Fruit fly (Drosophila melanogaster) whole organism: ENCODE measurements around the gene CG12986.

Experiments
- CG8478 ChIP-seq: fragments of >200 bp; optimal IDR thresholded peaks from 2 replicates; lab custom pipeline; 2018; ENCODE audit warnings: inconsistent platforms
- Dll ChIP-seq: fragments of >200 bp; optimal IDR thresholded peaks from 2 replicates; lab custom pipeline; 2017
- EcR ChIP-seq, 2 experiments: fragments of >200 bp; optimal IDR thresholded peaks; 2 replicates each; lab custom pipeline; 2017; ENCODE audit warnings: missing biosample characterization in 2 of 2, missing genetic modification characterization in 2 of 2, missing genetic modification reagents in 2 of 2
- pan ChIP-seq: fragments of >200 bp; optimal IDR thresholded peaks from 2 replicates; lab custom pipeline; 2017
- psq ChIP-seq: fragments of >200 bp; optimal IDR thresholded peaks from 2 replicates; lab custom pipeline; 2017
- usp ChIP-seq: fragments of >200 bp; optimal IDR thresholded peaks from 2 replicates; lab custom pipeline; 2017; ENCODE audit warnings: missing biosample characterization, missing genetic modification characterization, mixed read lengths

CG12986 gene

DNA sequence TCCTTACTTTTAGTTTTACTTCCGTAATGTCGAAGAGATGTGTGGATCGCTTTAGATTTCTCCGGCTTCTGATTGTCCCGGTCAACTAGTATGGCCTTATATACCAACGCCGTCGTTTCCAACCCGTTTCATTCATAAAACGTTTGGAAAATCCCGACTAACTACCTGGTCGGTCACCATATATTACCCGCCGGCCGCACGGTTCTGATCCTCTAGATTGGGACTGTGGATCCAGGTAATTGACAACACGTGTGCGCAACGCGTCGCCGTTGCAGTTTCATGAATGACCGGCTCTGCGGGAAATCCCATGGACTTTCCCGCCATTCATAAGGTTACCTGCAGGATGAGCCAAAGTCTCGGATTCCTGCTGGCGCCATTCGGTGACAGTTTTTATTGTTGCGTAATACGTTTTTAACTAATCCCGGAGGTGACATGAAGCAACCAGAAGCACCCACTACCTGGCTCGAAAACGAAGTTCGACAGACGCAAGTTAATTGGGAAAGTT lies at the start of gene CG12986:
Gene CG12986, minus strand, starts transcription at position 51 of the 505 bp plus-strand sequence.
- no peak for TF ChIP-seq EcR (GFP tag; optimal IDR thresholded peaks at IDR 0.05; lab: Kevin White, UChicago)
- no peak for TF ChIP-seq pan (lab: Kevin White, UChicago)
- no peak for TF ChIP-seq CG8478 (lab: Kevin White, UChicago)
- TF ChIP-seq psq (lab: Kevin White, UChicago), result no peak
- TF ChIP-seq Dll (lab: Kevin White, UChicago), result no peak
- TF ChIP-seq usp (GFP tag; lab: Kevin White, UChicago), result no peak

DNA sequence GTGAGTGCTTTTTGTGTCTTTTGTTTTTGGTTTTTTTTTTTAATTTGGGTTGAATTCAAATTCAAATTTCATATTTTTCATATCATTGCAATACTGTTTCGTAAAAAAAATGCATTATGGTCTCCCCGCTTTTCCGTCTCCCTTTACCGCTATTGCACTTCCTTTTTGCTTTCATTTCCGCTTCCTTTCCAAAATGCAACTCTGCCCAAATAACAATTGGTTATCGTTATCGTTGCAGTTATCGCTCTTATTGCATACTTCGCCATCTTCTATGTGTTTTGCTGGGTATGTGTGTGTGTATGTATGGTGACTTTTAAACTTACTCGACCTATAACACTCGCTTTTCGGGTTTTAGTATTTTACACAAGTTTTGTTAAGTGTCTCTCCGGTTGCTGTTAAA lies 45.6 kb upstream of the CG12986 start:
- TF ChIP-seq usp (GFP tag; lab: Kevin White, UChicago), result no peak

DNA sequence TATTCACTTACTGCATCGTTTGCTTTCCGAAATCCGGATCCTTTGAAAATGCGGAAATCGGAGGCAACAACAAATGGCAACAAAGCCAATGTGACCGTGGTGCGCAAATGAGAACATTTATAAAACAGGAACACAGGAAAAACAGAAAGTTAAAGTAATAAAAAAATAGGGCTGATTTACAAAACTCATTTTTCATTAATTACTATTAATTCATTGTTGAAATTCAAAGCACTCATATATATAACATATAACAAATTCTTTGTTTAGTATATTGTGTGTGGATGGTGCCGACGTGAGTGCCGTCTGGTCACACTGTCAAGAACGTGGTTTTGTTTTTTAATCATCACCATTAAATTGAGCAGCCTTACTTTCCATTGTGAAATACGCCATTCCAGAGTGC lies 41.2 kb upstream of the CG12986 start, which contains the start of the genes Arp8 and CG6769:
Gene Arp8, minus strand, starts transcription at position 90 of the 400 bp plus-strand sequence.
Gene CG6769, plus strand, starts transcription at position 292 of the 400 bp plus-strand sequence.
- TF ChIP-seq EcR (GFP tag; optimal IDR thresholded peaks at IDR 0.05; lab: Kevin White, UChicago) (no peak), pan (lab: Kevin White, UChicago) (no peak), CG8478 (lab: Kevin White, UChicago) (no peak), usp (GFP tag; lab: Kevin White, UChicago) (no peak), Dll (lab: Kevin White, UChicago) (no peak), psq (lab: Kevin White, UChicago) (no peak)

DNA sequence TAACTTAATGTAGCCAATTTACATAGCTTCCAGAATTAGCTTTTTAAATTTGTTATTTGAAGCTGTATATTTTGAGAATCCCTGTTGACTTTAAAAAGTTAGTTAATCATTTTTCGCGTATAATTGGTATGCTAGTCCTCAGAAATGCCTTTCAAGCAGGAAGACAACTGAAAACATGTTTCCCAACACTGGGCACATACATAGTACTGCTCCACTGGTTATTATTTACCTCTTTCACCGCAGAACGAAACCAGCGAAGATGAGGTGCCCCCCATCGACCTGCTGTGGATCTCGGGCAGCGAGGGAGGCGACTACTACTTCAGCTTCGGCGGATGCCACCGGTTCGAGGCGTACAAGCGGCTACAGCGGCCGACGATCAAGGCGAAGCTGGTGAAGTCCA lies 38.3 kb upstream of the CG12986 start:
- TF ChIP-seq usp (GFP tag; lab: Kevin White, UChicago) (no peak), EcR (GFP tag; optimal IDR thresholded peaks at IDR 0.05; lab: Kevin White, UChicago) (no peak), CG8478 (lab: Kevin White, UChicago) (no peak), psq (lab: Kevin White, UChicago) (no peak), Dll (lab: Kevin White, UChicago) (no peak)

DNA sequence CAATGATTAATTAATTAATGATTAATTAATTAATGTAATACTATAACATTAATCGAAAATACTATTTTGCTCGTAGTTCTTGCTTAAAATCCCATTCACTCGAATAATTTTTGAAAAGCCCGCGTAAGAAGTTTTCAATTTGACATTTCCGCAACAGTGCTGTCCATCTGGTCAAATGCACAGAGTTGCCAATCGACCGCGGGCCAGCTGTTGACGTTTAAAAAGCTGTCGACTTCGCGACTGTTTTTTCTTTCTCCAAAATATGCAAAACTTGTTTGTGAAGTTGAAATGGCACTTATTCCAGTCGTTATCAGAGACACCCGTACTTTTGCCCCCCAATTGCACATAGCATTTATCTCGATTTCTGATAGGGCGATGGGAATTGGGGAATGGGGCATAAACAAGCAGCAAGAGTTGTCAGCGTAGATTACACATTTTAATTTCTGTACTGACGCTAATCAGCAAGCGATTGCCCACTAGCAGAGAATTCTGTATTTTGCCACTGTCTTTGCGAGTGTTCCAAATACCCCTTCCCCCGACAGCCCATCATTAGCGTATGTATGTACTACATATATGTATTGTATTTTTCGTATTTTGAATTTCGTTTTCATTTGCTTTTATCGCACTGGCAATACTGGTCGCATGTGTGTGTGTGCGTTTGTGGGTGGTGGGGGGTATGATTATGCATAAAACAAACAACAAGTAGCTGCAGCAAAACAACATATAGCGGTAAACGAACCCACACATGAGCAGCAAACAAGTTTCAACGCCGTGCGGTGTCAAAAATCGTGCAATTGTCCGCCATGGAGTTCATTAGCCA lies 37.2 kb upstream of the CG12986 start, which contains the start of gene Srx:
Gene Srx, plus strand, starts transcription at position 517 of the 820 bp plus-strand sequence.
- no peak for TF ChIP-seq CG8478 (lab: Kevin White, UChicago)
- no peak for TF ChIP-seq pan (lab: Kevin White, UChicago)
- TF ChIP-seq EcR (GFP tag; optimal IDR thresholded peaks at IDR 0.05; lab: Kevin White, UChicago), result no peak
- no peak for TF ChIP-seq usp (GFP tag; lab: Kevin White, UChicago)
- TF ChIP-seq psq (lab: Kevin White, UChicago), result no peak
- TF ChIP-seq Dll (lab: Kevin White, UChicago), result no peak

DNA sequence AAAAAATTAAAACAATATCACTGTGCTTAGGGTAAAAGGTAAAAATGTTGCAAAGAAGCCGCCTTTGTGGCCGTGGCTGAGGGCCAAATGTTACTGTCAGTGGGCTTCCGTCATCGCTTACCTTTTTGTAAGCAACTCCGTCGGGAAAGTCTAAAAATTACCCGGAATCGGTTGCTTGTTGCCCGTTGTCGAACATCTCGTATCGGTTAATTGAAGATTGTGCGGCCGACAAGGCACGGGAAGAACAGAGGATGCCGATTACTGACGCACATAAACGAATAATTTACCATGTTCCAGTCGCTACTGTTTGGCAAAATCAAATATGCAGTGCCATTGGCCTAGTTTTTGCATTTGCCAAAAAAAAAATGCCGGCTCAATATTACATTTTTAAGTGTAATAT lies 36.5 kb upstream of the CG12986 start, which contains the start of gene Mco4:
Gene Mco4, minus strand, starts transcription at position 101 of the 400 bp plus-strand sequence.
- TF ChIP-seq Dll (lab: Kevin White, UChicago), result no peak
- no peak for TF ChIP-seq CG8478 (lab: Kevin White, UChicago)
- TF ChIP-seq EcR (GFP tag; optimal IDR thresholded peaks at IDR 0.05; lab: Kevin White, UChicago), result no peak
- no peak for TF ChIP-seq usp (GFP tag; lab: Kevin White, UChicago)
- TF ChIP-seq pan (lab: Kevin White, UChicago), result no peak
- TF ChIP-seq psq (lab: Kevin White, UChicago), result no peak

DNA sequence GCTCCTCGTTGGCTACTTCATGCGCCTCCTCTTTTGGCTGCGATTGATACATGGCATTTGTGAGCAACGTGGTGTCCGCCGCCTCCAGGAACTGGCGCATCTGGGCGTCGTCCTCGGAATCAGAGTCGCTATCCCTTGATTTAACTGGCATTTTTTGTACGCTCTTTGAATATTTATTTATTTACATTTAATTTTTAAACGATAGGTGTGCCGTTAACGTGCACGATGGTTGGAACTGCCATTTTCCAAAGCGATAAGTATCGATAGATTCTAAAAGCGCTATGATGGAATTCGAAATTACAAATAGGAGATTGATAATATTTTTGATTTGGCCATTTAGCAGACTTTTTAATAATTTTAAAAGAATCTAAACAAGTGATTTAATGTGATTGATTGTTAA lies 33.0 kb upstream of the CG12986 start, which contains the start of gene CG32554:
Gene CG32554, minus strand, starts transcription at position 229 of the 400 bp plus-strand sequence.
- no peak for TF ChIP-seq EcR (GFP tag; optimal IDR thresholded peaks at IDR 0.05; lab: Kevin White, UChicago)
- no peak for TF ChIP-seq Dll (lab: Kevin White, UChicago)
- TF ChIP-seq CG8478 (lab: Kevin White, UChicago), result no peak
- TF ChIP-seq psq (lab: Kevin White, UChicago), result no peak
- no peak for TF ChIP-seq pan (lab: Kevin White, UChicago)
- no peak for TF ChIP-seq usp (GFP tag; lab: Kevin White, UChicago)

DNA sequence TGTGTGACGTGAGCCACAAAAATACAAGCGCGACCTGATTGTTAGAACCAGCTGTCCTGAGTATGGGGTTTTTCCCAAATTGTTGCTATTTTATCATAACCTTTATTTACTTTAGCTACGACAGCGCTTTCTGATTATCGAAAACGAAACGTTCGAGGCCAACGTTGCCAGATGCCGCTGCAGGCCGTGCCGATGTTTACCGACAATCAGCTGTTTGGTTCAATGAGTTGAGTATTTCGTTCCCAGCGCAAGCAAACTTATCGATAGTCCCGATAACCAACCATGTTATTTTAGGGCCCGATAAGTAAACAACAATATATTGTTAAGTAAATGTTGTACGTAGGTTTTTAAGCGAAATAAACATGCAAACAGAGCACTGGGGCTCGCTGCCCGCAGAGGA lies 30.7 kb upstream of the CG12986 start, which contains the start of the genes CG15814 and Spt7:
Gene CG15814, minus strand, starts transcription at position 164 of the 400 bp plus-strand sequence.
Gene Spt7, plus strand, starts transcription at position 282 of the 400 bp plus-strand sequence.
- TF ChIP-seq psq (lab: Kevin White, UChicago) (no peak), EcR (GFP tag; optimal IDR thresholded peaks at IDR 0.05; lab: Kevin White, UChicago) (no peak), usp (GFP tag; lab: Kevin White, UChicago) (no peak), pan (lab: Kevin White, UChicago) (no peak), CG8478 (lab: Kevin White, UChicago) (no peak), Dll (lab: Kevin White, UChicago) (no peak)

DNA sequence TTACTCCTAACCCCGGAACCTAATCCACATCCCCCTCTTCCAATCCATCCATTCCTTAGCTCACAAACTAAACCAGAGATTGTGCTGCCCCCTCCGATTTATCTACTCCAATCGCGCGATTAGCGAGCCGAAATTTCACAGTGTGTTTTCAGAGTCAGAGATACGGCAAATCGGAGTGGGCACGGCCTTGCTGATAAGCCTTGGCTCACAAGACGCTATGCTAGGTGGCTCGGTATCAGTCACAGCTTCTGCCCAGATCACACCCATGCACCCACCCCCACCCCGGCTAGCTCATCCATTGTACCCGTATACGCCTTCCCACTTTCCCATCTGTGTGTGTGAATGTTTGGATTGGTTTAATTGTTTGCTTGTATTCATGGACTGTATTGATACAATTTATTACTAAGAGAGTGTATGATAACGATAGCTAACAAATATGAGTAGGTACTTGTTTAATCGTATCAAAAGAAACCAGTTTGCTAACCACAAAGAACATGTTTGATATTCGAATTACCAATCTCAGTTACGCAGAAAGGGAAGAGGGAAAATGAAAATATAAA lies 26.4 kb upstream of the CG12986 start:
- no peak for TF ChIP-seq psq (lab: Kevin White, UChicago)
- no peak for TF ChIP-seq pan (lab: Kevin White, UChicago)
- no peak for TF ChIP-seq EcR (GFP tag; optimal IDR thresholded peaks at IDR 0.05; lab: Kevin White, UChicago)
- TF ChIP-seq usp (GFP tag; lab: Kevin White, UChicago), result no peak
- TF ChIP-seq CG8478 (lab: Kevin White, UChicago), result no peak
- no peak for TF ChIP-seq Dll (lab: Kevin White, UChicago)

DNA sequence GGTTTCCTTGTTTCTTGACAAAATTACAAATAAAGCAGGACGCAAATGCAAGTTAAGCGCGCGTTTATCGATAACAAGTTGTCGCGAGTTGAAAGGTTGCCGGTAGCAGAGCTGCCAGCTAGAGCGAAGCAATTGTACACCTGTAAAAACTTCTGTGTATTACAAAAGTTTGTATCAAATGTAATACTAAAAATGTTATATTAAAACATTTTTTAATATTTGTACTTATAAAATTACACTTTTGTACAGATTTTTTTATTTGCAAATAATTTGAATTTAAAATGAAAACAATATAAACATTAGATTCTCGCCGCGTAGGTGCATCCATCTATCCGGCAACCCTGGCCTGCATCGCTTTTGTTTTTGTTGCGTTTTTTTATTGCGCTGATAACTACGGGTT lies 25.1 kb upstream of the CG12986 start, which contains the start of the genes CG8142 and Ucp4A:
Gene CG8142, minus strand, starts transcription at position 82 of the 400 bp plus-strand sequence.
Gene Ucp4A, plus strand, starts transcription at position 327 of the 400 bp plus-strand sequence.
- no peak for TF ChIP-seq usp (GFP tag; lab: Kevin White, UChicago)
- no peak for TF ChIP-seq CG8478 (lab: Kevin White, UChicago)
- TF ChIP-seq Dll (lab: Kevin White, UChicago), result no peak
- no peak for TF ChIP-seq EcR (GFP tag; optimal IDR thresholded peaks at IDR 0.05; lab: Kevin White, UChicago)
- no peak for TF ChIP-seq psq (lab: Kevin White, UChicago)
